Fruit fly (Drosophila melanogaster) Kc167 (cell line): ENCODE measurements around the gene Mocs1.

ENCODE experiments used
- Myc ChIP-seq: fragments of >200 bp; optimal IDR thresholded peaks from 2 replicates; lab custom pipeline; 2017; ENCODE audit warnings: missing external identifiers
- h ChIP-seq: fragments of >200 bp; optimal IDR thresholded peaks from 3 replicates; lab custom pipeline; 2018; ENCODE audit warnings: missing external identifiers
- ttk ChIP-seq: sonication (Bioruptor generic); optimal IDR thresholded peaks from 2 replicates; lab custom pipeline; 2017; ENCODE audit warnings: missing external identifiers

DNA sequence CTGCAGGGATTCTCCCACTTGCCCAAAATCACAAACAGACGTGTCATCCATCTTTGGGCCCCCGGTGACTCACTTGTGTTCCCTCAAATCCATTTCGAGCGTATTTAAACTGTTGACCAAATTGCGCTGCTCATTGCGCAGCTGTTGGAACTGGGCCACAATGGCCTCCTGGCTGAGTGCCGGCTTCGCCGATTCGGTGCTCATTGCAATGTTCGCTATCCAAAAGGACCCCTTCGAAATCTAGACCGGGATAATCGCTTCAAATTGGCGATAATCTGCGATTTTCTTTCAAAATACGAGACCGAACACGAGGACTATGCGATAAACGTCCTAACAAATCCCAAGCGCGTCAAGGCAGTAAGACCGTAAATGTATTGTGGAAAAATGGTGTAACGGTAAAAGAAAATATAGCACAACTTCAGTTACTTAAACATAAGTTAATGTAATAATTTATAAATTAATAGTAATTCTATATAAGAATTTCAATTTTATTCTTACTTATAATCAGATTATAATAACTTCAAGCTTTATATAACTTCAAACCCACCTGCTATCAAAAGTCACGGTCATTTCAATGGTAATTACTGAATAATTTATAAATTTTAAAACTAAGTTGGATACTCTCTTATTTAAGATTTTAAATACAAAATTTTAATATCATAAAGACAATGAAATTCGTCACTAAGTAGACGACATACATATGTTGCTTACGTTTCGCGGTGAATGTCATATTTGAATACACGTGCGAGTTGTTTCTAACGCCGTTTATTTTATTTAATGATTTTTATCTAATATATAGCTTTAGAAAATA, 3.9 kb downstream of the Mocs1 start, which contains the start of the genes Pfdn2 and Noc1:
- TF ChIP-seq h (lab: Kevin White, UChicago) (no peak), ttk (lab: Kevin White, UChicago) (no peak), Myc (lab: Kevin White, UChicago) (no peak)
